Worm (Caenorhabditis elegans): ENCODE data around the gene Y41D4B.11.

DNA sequence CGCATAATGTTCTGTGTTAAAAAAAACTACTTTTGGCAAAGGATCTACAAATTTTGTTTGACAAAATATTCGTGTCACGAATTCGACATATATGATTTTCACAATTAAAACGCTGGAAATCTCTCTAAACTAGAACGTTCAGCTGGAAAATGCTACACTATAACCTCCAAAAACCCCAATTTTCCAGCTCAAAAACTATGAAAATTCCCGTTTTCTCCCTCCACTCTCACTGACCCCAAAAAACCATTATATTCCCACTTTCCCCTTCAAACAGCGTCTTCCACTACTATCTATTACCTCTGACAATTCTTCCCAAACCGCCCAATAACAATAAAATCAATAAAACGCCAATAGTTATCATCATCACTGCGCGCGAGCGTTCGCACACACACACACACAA lies 28.8 kb upstream of the Y41D4B.11 start, which contains the start of gene Y41D4B.14:
- TF ChIP-seq dox-1 (GFP tag; IDR thresholded peaks at IDR 0.05), result no peak
- no peak for TF ChIP-seq F49E8.2 (tag; optimal IDR thresholded peaks at IDR 0.05; ENCODE audit: insufficient read depth)
- no peak for TF ChIP-seq tbp1 (GFP tag; optimal IDR thresholded peaks at IDR 0.05)
- TF ChIP-seq F22D6.2 (tag; optimal IDR thresholded peaks at IDR 0.05), result no peak
- no peak for TF ChIP-seq nhr-179 (tag; optimal IDR thresholded peaks at IDR 0.05)
- no peak for TF ChIP-seq attf-6 (GFP tag; IDR thresholded peaks at IDR 0.05)
- no peak for TF ChIP-seq ztf-22 (GFP tag; optimal IDR thresholded peaks at IDR 0.05)
- TF ChIP-seq efl-1 (GFP tag; optimal IDR thresholded peaks at IDR 0.05), result no peak
- TF ChIP-seq ztf-25 (GFP tag; IDR thresholded peaks at IDR 0.05), result no peak
- no peak for TF ChIP-seq hlh-26 (GFP tag; conservative IDR thresholded peaks at IDR 0.05)
- TF ChIP-seq xnd-1 (tag; optimal IDR thresholded peaks at IDR 0.05), result no peak
- TF ChIP-seq snpc-1.3 (tag; optimal IDR thresholded peaks at IDR 0.05; ENCODE audit: insufficient read depth), result no peak
